Fruit fly (Drosophila melanogaster): ENCODE data around the gene Doc3.

The Doc3 gene

DNA sequence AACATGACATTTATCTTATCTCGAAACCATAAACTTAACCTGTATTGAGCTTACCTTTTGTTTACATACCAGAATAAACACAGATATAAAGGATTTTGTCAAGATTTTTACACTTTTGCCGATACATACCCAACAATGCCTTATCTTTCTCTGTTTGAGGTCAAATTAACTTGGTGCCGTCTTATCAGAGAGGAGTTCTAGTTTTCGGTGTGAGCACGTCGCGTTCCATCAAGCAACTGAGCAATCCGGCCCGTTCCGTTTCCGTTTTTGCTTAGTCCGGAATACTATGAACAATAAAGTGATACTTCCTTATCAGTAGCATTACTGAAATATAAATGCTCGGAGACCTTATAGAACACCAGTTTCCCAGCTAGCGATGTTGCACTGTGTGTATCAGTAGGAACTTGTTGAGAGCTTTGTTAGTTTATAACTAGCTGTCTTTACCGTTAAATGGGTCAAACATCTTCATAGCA lies 19.1 kb upstream of the Doc3 start, which contains the start of gene Galk (continued):
- TF ChIP-seq bigmax (GFP tag; optimal IDR thresholded peaks at IDR 0.05) (peak; percentile 58), gem (tag; optimal IDR thresholded peaks at IDR 0.05) (no peak), phol (tag; optimal IDR thresholded peaks at IDR 0.05) (no peak), CG6689 (GFP tag; IDR thresholded peaks at IDR 0.05) (peak; percentile 39; the same call in 1 of the 2 replicates), Jarid2 (GFP tag; optimal IDR thresholded peaks at IDR 0.05) (peak; percentile 56), Ptx1 (GFP tag; IDR thresholded peaks at IDR 0.05) (peak; percentile 65), CG5953 (GFP tag; IDR thresholded peaks at IDR 0.05) (peak; percentile 50; the same call in 1 of the 2 replicates), ERR (GFP tag; optimal IDR thresholded peaks at IDR 0.05) (peak; percentile 68), pfk (GFP tag; optimal IDR thresholded peaks at IDR 0.05) (peak; percentile 37), CG2889 (GFP tag; IDR thresholded peaks at IDR 0.05) (peak; percentile 70; the same call in 1 of the 3 replicates), CG18262 (tag; optimal IDR thresholded peaks at IDR 0.05) (no peak), kni (GFP tag; optimal IDR thresholded peaks at IDR 0.05) (peak; percentile 75), Chrac-16 (GFP tag; optimal IDR thresholded peaks at IDR 0.05) (peak; percentile 53), CG10209 (GFP tag; optimal IDR thresholded peaks at IDR 0.05) (peak; percentile 58), lov (optimal IDR thresholded peaks at IDR 0.05) (no peak), lov (GFP tag; IDR thresholded peaks at IDR 0.05) (0 out of 3 replicates have a peak, but pooled peaks have one; percentile 57), CG11695 (GFP tag; IDR thresholded peaks at IDR 0.05) (peak; percentile 38; the same call in 1 of the 3 replicates), pnt (GFP tag; optimal IDR thresholded peaks at IDR 0.05) (no peak), usp (GFP tag; optimal IDR thresholded peaks at IDR 0.05) (no peak), ash1 (GFP tag; optimal IDR thresholded peaks at IDR 0.05) (no peak), disco-r (GFP tag; optimal IDR thresholded peaks at IDR 0.05) (no peak), CG10959 (GFP tag; IDR thresholded peaks at IDR 0.05) (peak; percentile 30; the same call in 1 of the 2 replicates), zen2 (GFP tag; IDR thresholded peaks at IDR 0.05; ENCODE audit: partially characterized antibody) (no peak), Hsf (GFP tag; optimal IDR thresholded peaks at IDR 0.05) (peak; percentile 10), HLH4C (GFP tag; IDR thresholded peaks at IDR 0.05; ENCODE audit: partially characterized antibody) (no peak), CG17802 (tag; optimal IDR thresholded peaks at IDR 0.05) (peak; percentile 25), mam (GFP tag; optimal IDR thresholded peaks at IDR 0.05) (peak; percentile 82), ssp (GFP tag; IDR thresholded peaks at IDR 0.05) (peak; percentile 26; the same call in 1 of the 2 replicates), B-H1 (GFP tag; IDR thresholded peaks at IDR 0.05) (peak; percentile 58), CG31388 (GFP tag; optimal IDR thresholded peaks at IDR 0.05) (no peak), CG10267 (tag; optimal IDR thresholded peaks at IDR 0.05) (no peak), tll (GFP tag; optimal IDR thresholded peaks at IDR 0.05) (no peak)

DNA sequence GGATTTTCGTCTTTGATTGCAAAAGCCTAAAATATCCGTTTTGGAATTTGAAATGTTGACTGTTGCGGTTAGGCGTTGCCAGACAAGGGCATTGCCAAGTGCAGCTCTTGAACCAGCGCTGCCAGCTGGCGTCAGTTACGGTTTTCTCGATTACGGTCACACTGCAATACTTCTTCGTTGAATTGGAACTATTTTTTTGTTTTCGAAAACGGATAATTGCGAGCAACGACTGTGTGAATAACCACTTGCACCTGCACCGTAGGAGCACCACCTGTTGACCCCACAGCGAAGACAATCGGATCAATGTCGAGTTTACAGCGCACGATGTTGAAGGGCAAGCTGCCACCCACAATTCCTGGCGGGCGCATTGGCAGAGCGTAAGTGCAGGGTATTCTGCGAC lies 18.4 kb upstream of the Doc3 start, which contains the start of gene CG5068:
CG5068 (plus strand) TSS at position 129 of the 400 bp plus-strand sequence.
- TF ChIP-seq crc (GFP tag; optimal IDR thresholded peaks at IDR 0.05), result no peak
- peak; percentile 21 for TF ChIP-seq nmo (GFP tag; optimal IDR thresholded peaks at IDR 0.05)
- TF ChIP-seq D19A (tag; optimal IDR thresholded peaks at IDR 0.05), result peak; percentile 22
- TF ChIP-seq chinmo (GFP tag; IDR thresholded peaks at IDR 0.05; ENCODE audit: partially characterized antibody), result peak; percentile 21; the same call in 1 of the 4 replicates
- TF ChIP-seq Bdp1 (GFP tag; optimal IDR thresholded peaks at IDR 0.05), result peak; percentile 0
- TF ChIP-seq CG9797 (GFP tag; optimal IDR thresholded peaks at IDR 0.05), result peak; percentile 77
- peak; percentile 86 for TF ChIP-seq CG4617 (GFP tag; optimal IDR thresholded peaks at IDR 0.05; ENCODE audit: borderline replicate concordance)
- no peak for TF ChIP-seq dpn (GFP tag; optimal IDR thresholded peaks at IDR 0.05)
- TF ChIP-seq CG2678 (tag; optimal IDR thresholded peaks at IDR 0.05), result no peak
- TF ChIP-seq dan (GFP tag; IDR thresholded peaks at IDR 0.05), result no peak
- TF ChIP-seq Eip74EF (GFP tag; optimal IDR thresholded peaks at IDR 0.05), result no peak
- TF ChIP-seq Dll (GFP tag; IDR thresholded peaks at IDR 0.05; ENCODE audit: partially characterized antibody), result 0 out of 4 replicates have a peak, but pooled peaks have one; percentile 17
- TF ChIP-seq kah (GFP tag; optimal IDR thresholded peaks at IDR 0.05), result peak; percentile 0
- TF ChIP-seq Hand (GFP tag; optimal IDR thresholded peaks at IDR 0.05), result no peak
- no peak for TF ChIP-seq zen2 (GFP tag; IDR thresholded peaks at IDR 0.05; ENCODE audit: partially characterized antibody)
- TF ChIP-seq knrl (GFP tag; IDR thresholded peaks at IDR 0.05; ENCODE audit: partially characterized antibody), result peak; percentile 23; the same call in 1 of the 3 replicates
- TF ChIP-seq CTCF (GFP tag; optimal IDR thresholded peaks at IDR 0.05), result peak; percentile 13
- no peak for TF ChIP-seq HLH54F (GFP tag; optimal IDR thresholded peaks at IDR 0.05)
- TF ChIP-seq schlank (tag; optimal IDR thresholded peaks at IDR 0.05), result no peak
- no peak for TF ChIP-seq lab (GFP tag; optimal IDR thresholded peaks at IDR 0.05)

All from whole organism, embryonic.